Fruit fly (Drosophila melanogaster): ENCODE results near the gene CG12316.

The CG12316 gene

DNA sequence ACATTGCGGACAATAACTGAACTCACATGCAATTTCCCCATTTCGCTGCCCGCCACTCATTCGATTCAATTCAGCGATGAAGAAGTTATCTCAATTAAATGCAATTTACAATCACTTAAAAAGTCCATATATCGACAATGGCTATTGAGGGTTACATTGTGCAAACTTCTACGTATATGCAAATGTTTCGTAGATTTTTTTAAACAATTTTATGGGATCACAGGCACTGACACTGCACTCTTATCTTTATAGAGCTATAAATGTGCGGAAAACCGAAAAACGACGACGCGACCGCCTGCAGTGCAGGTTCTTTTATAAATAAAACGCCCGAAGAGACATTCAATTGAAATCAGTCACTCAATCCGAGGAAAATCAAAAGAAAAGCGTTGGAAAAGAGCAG lies 48.4 kb downstream of the CG12316 start:
- TF ChIP-seq Hsf (GFP tag; optimal IDR thresholded peaks at IDR 0.05) (no peak), Ets65A (GFP tag) (no peak), HLH54F (GFP tag; optimal IDR thresholded peaks at IDR 0.05) (no peak), CG15479 (GFP tag; optimal IDR thresholded peaks at IDR 0.05) (peak; percentile 32), Aef1 (GFP tag; IDR thresholded peaks at IDR 0.05) (no peak), sens-2 (GFP tag; IDR thresholded peaks at IDR 0.05) (no peak), CG2199 (GFP tag; IDR thresholded peaks at IDR 0.05) (peak; percentile 89; the same call in 1 of the 3 replicates), Trl (optimal IDR thresholded peaks at IDR 0.05) (peak in 1 of 2 experiments; percentile 37), Trl (GFP tag; optimal IDR thresholded peaks at IDR 0.05) (no peak), bbx (GFP tag; IDR thresholded peaks at IDR 0.05; ENCODE audit: partially characterized antibody) (no peak)

DNA sequence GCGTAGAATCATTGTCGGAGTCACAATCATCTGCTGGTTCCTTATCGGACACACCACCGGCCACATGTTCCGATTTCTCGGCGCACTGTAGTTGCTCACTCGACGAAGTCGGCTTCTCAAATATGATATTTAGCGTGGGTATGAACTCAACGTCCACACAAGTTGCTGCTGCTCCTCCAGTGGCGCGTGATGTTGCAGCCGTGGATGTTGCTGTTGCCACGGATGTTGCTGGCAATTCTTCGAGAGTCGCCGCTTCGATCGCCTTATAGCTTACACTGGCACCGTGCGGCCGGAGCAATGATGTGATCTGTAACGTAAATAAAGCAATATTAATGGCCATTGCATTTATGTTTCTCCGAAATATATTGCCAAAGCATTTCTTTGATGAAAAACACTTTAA lies 52.4 kb downstream of the CG12316 start:
- TF ChIP-seq ERR (GFP tag; optimal IDR thresholded peaks at IDR 0.05) = no peak
- no peak for TF ChIP-seq CG3847 (GFP tag; IDR thresholded peaks at IDR 0.05)
- no peak for TF ChIP-seq Ets65A (GFP tag)
- TF ChIP-seq Doc2 (GFP tag; IDR thresholded peaks at IDR 0.05) = no peak
- no peak for TF ChIP-seq CG13894 (tag; optimal IDR thresholded peaks at IDR 0.05)
- TF ChIP-seq CG6175 (GFP tag; IDR thresholded peaks at IDR 0.05) = 0 out of 3 replicates have a peak, but pooled peaks have one; percentile 25
- TF ChIP-seq CG4617 (GFP tag; optimal IDR thresholded peaks at IDR 0.05; ENCODE audit: borderline replicate concordance) = no peak
- TF ChIP-seq CG34376 (GFP tag; optimal IDR thresholded peaks at IDR 0.05) = no peak
- TF ChIP-seq row (GFP tag; IDR thresholded peaks at IDR 0.05) = no peak
- no peak for TF ChIP-seq sisA (GFP tag; IDR thresholded peaks at IDR 0.05)
- TF ChIP-seq CG2678 (tag; optimal IDR thresholded peaks at IDR 0.05) = no peak
- peak; percentile 1 for TF ChIP-seq Med (GFP tag)
- no peak for TF ChIP-seq MESR4 (GFP tag; optimal IDR thresholded peaks at IDR 0.05)
- TF ChIP-seq yki (optimal IDR thresholded peaks at IDR 0.05) = no peak
- peak; percentile 97 for TF ChIP-seq CG11504 (tag; optimal IDR thresholded peaks at IDR 0.05)
- no peak for TF ChIP-seq luna (GFP tag; optimal IDR thresholded peaks at IDR 0.05)
- TF ChIP-seq Fer1 (GFP tag; optimal IDR thresholded peaks at IDR 0.05) = no peak
- no peak for TF ChIP-seq CG14441 (GFP tag; IDR thresholded peaks at IDR 0.05)
- no peak for TF ChIP-seq CG9876 (GFP tag; optimal IDR thresholded peaks at IDR 0.05)
- no peak for TF ChIP-seq Six4 (GFP tag; optimal IDR thresholded peaks at IDR 0.05)
- TF ChIP-seq CG12219 (GFP tag; optimal IDR thresholded peaks at IDR 0.05) = no peak
- no peak for TF ChIP-seq bsh (GFP tag; optimal IDR thresholded peaks at IDR 0.05)
- no peak for TF ChIP-seq psq (GFP tag; optimal IDR thresholded peaks at IDR 0.05)
- no peak for TF ChIP-seq CG15073 (GFP tag; optimal IDR thresholded peaks at IDR 0.05)
- no peak for TF ChIP-seq Sox102F (GFP tag; optimal IDR thresholded peaks at IDR 0.05)
- no peak for TF ChIP-seq CG33557 (GFP tag; optimal IDR thresholded peaks at IDR 0.05)
- no peak for TF ChIP-seq MTF-1 (GFP tag; optimal IDR thresholded peaks at IDR 0.05; ENCODE audit: borderline replicate concordance)
- no peak for TF ChIP-seq Mad (GFP tag; optimal IDR thresholded peaks at IDR 0.05)
- TF ChIP-seq CG1832 (GFP tag; optimal IDR thresholded peaks at IDR 0.05) = no peak
- TF ChIP-seq CG5180 (GFP tag; optimal IDR thresholded peaks at IDR 0.05) = peak; percentile 8
- no peak for TF ChIP-seq CG7745 (tag; optimal IDR thresholded peaks at IDR 0.05)
- TF ChIP-seq CG4730 (GFP tag; IDR thresholded peaks at IDR 0.05) = no peak
- TF ChIP-seq pfk (GFP tag; optimal IDR thresholded peaks at IDR 0.05) = no peak
- TF ChIP-seq CG2199 (GFP tag; IDR thresholded peaks at IDR 0.05) = peak; percentile 96
- no peak for TF ChIP-seq Nf-YC (tag; optimal IDR thresholded peaks at IDR 0.05)
- no peak for TF ChIP-seq pan (optimal IDR thresholded peaks at IDR 0.05)
- no peak for TF ChIP-seq pan (GFP tag; optimal IDR thresholded peaks at IDR 0.05 in 1 of 2, IDR thresholded peaks at IDR 0.05 in 1 of 2)
- no peak for TF ChIP-seq Awh (GFP tag; IDR thresholded peaks at IDR 0.05)
- no peak for TF ChIP-seq CkIIα-i1 (GFP tag; IDR thresholded peaks at IDR 0.05)
- TF ChIP-seq CG7556 (GFP tag; optimal IDR thresholded peaks at IDR 0.05) = no peak
- no peak for TF ChIP-seq mirr (GFP tag; optimal IDR thresholded peaks at IDR 0.05)
- TF ChIP-seq CG18619 (GFP tag; optimal IDR thresholded peaks at IDR 0.05) = no peak
- no peak for TF ChIP-seq Camta (GFP tag; optimal IDR thresholded peaks at IDR 0.05)
- no peak for TF ChIP-seq CG17328 (GFP tag; IDR thresholded peaks at IDR 0.05)
